Fruit fly (Drosophila melanogaster) whole organism, embryonic: ENCODE results near the gene CG31141.
A peak's percentile ranks its signal among the peaks of the same experiment; 100 is the strongest.

Experiments used
- ATbp ChIP-seq: fragments of 200-800 bp; sonication (Bioruptor generic); optimal IDR thresholded peaks from 2 replicates; lab custom pipeline; 2017; ENCODE audit warnings: missing biosample characterization, mild to moderate bottlenecking, missing genetic modification characterization, missing genetic modification reagents
- Awh ChIP-seq: fragments of 200-800 bp; sonication (Bioruptor generic); IDR thresholded peaks from 2 replicates; pipeline ENCODE4, ENCODE4 v1.3.6; 2022; ENCODE audit warnings: missing biosample characterization, missing genetic modification characterization
- C15 ChIP-seq: fragments of 200-800 bp; sonication (Bioruptor generic); IDR thresholded peaks from 3 replicates; pipeline ENCODE4 v1.3.6; 2022; ENCODE audit warnings: missing biosample characterization, missing genetic modification characterization
- CG10959 ChIP-seq: fragments of 200-800 bp; sonication (Bioruptor generic); IDR thresholded peaks from 2 replicates; pipeline ENCODE4 v1.3.6; 2022; ENCODE audit warnings: missing biosample characterization, missing genetic modification characterization
- CG10979 ChIP-seq: fragments of 200-800 bp; sonication (Bioruptor generic); optimal IDR thresholded peaks from 2 replicates; lab custom pipeline; 2018; ENCODE audit warnings: missing biosample characterization, mild to moderate bottlenecking, missing genetic modification characterization, moderate library complexity
- CG12744 ChIP-seq: fragments of 200-800 bp; sonication (Bioruptor generic); optimal IDR thresholded peaks from 2 replicates; lab custom pipeline; 2016; ENCODE audit warnings: missing biosample characterization, missing genetic modification characterization
- CG12769 ChIP-seq: fragments of 200-800 bp; sonication (Bioruptor generic); optimal IDR thresholded peaks from 2 replicates; lab custom pipeline; 2019; ENCODE audit warnings: missing biosample characterization, mild to moderate bottlenecking, missing genetic modification characterization, moderate library complexity
- CG13775 ChIP-seq: fragments of 200-800 bp; sonication (Bioruptor generic); optimal IDR thresholded peaks from 3 replicates; lab custom pipeline; 2017; ENCODE audit warnings: missing biosample characterization, mild to moderate bottlenecking, missing genetic modification characterization
- CG14710 ChIP-seq: fragments of 200-800 bp; sonication (Bioruptor generic); optimal IDR thresholded peaks from 3 replicates; lab custom pipeline; 2019; ENCODE audit warnings: missing biosample characterization, mild to moderate bottlenecking, missing genetic modification characterization, moderate library complexity
- CG15073 ChIP-seq: fragments of 200-800 bp; sonication (Bioruptor generic); optimal IDR thresholded peaks from 2 replicates; lab custom pipeline; 2016; ENCODE audit warnings: missing biosample characterization, missing genetic modification characterization
- CG15514 ChIP-seq: fragments of 200-800 bp; sonication (Bioruptor generic); optimal IDR thresholded peaks from 3 replicates; lab custom pipeline; 2017; ENCODE audit warnings: missing biosample characterization, missing genetic modification characterization, mild to moderate bottlenecking, moderate library complexity, missing genetic modification reagents
- CG16779 ChIP-seq: fragments of 200-800 bp; sonication (Bioruptor generic); IDR thresholded peaks from 2 replicates; pipeline ENCODE4 v1.3.6; 2022; ENCODE audit warnings: missing biosample characterization, missing genetic modification characterization
- CG17361 ChIP-seq: fragments of 200-800 bp; sonication (Bioruptor generic); IDR thresholded peaks from 3 replicates; pipeline ENCODE4 v1.3.6; 2022; ENCODE audit warnings: missing biosample characterization, missing genetic modification characterization
- CG17612 ChIP-seq: fragments of 200-800 bp; sonication (Bioruptor generic); IDR thresholded peaks from 2 replicates; pipeline ENCODE4 v1.3.6; 2022; ENCODE audit warnings: missing biosample characterization, missing genetic modification characterization
- CG2875 ChIP-seq: fragments of 200-800 bp; sonication (Bioruptor generic); optimal IDR thresholded peaks from 2 replicates; lab custom pipeline; 2017; ENCODE audit warnings: missing biosample characterization, mild to moderate bottlenecking, missing genetic modification characterization, missing genetic modification reagents
- CG3065 ChIP-seq: fragments of 200-800 bp; sonication (Bioruptor generic); optimal IDR thresholded peaks from 2 replicates; lab custom pipeline; 2016; ENCODE audit warnings: missing biosample characterization, missing genetic modification characterization
- CG4282 ChIP-seq: fragments of 200-800 bp; sonication (Bioruptor generic); optimal IDR thresholded peaks from 2 replicates; lab custom pipeline; 2016; ENCODE audit warnings: missing biosample characterization, missing genetic modification characterization
- CG6254 ChIP-seq: fragments of 200-800 bp; sonication (Bioruptor generic); optimal IDR thresholded peaks from 3 replicates; lab custom pipeline; 2017; ENCODE audit warnings: mild to moderate bottlenecking, missing biosample characterization, missing genetic modification reagents, missing genetic modification characterization
- CG7987 ChIP-seq: fragments of 200-800 bp; sonication (Bioruptor generic); optimal IDR thresholded peaks from 2 replicates; lab custom pipeline; 2018; ENCODE audit warnings: missing biosample characterization, mild to moderate bottlenecking, missing genetic modification characterization, moderate library complexity
- CG8359 ChIP-seq: fragments of 200-800 bp; sonication (Bioruptor generic); optimal IDR thresholded peaks from 2 replicates; lab custom pipeline; 2017; ENCODE audit warnings: missing biosample characterization, mild to moderate bottlenecking, missing genetic modification characterization, borderline replicate concordance
- CG8924 ChIP-seq: fragments of 200-800 bp; optimal IDR thresholded peaks from 3 replicates; lab custom pipeline; 2019; ENCODE audit warnings: missing biosample characterization, mild to moderate bottlenecking, missing genetic modification characterization, moderate library complexity
- CG8944 ChIP-seq: fragments of 200-800 bp; sonication (Bioruptor generic); optimal IDR thresholded peaks from 3 replicates; lab custom pipeline; 2016; ENCODE audit warnings: missing biosample characterization, missing genetic modification characterization
- CG9727 ChIP-seq: fragments of 200-800 bp; sonication (Bioruptor generic); optimal IDR thresholded peaks from 3 replicates; lab custom pipeline; 2017; ENCODE audit warnings: missing biosample characterization, mild to moderate bottlenecking, missing genetic modification characterization
- CrebB ChIP-seq: fragments of 200-800 bp; sonication (Bioruptor generic); optimal IDR thresholded peaks from 3 replicates; lab custom pipeline; 2018; ENCODE audit warnings: missing biosample characterization, mild to moderate bottlenecking, missing genetic modification characterization
- Doc3 ChIP-seq: fragments of 200-800 bp; sonication (Bioruptor generic); IDR thresholded peaks from 3 replicates; pipeline ENCODE4 v1.3.6; 2022; ENCODE audit warnings: missing biosample characterization, missing genetic modification characterization; ENCODE audit not compliant: partially characterized antibody
- Fer2 ChIP-seq: fragments of 200-800 bp; sonication (Bioruptor generic); optimal IDR thresholded peaks from 2 replicates; lab custom pipeline; 2018; ENCODE audit warnings: missing biosample characterization, mild to moderate bottlenecking, missing genetic modification characterization, moderate library complexity
- HmgZ ChIP-seq: fragments of 200-800 bp; sonication (Bioruptor generic); optimal IDR thresholded peaks from 2 replicates; lab custom pipeline; 2018; ENCODE audit warnings: missing biosample characterization, mild to moderate bottlenecking, missing genetic modification characterization
- NC2α ChIP-seq: fragments of 200-800 bp; sonication (Bioruptor generic); optimal IDR thresholded peaks from 2 replicates; lab custom pipeline; 2016; ENCODE audit warnings: missing biosample characterization, missing genetic modification characterization
- Vsx1 ChIP-seq: fragments of 200-800 bp; sonication (Bioruptor generic); optimal IDR thresholded peaks from 2 replicates; lab custom pipeline; 2017; ENCODE audit warnings: missing biosample characterization, mild to moderate bottlenecking, missing genetic modification characterization, missing genetic modification reagents
- Xbp1 ChIP-seq: fragments of 200-800 bp; sonication (Bioruptor generic); optimal IDR thresholded peaks from 3 replicates; lab custom pipeline; 2016; ENCODE audit warnings: missing biosample characterization, mild to moderate bottlenecking, missing genetic modification characterization
- aop ChIP-seq: fragments of 200-800 bp; sonication (Bioruptor generic); IDR thresholded peaks from 2 replicates; pipeline ENCODE4 v1.3.6; 2022; ENCODE audit warnings: missing biosample characterization, missing genetic modification characterization
- cad ChIP-seq: fragments of >200 bp; optimal IDR thresholded peaks from 2 replicates; lab custom pipeline; 2017; ENCODE audit warnings: missing biosample characterization, missing genetic modification characterization
- dati ChIP-seq: fragments of 200-800 bp; sonication (Bioruptor generic); IDR thresholded peaks from 2 replicates; pipeline ENCODE4 v1.3.6; 2022; ENCODE audit warnings: missing biosample characterization, missing genetic modification characterization
- dpn ChIP-seq, 2 experiments: fragments of 200-800 bp; sonication (Bioruptor generic); optimal IDR thresholded peaks; 3 replicates each; lab custom pipeline; 2016; ENCODE audit warnings: missing biosample characterization in 2 of 2, missing genetic modification characterization in 2 of 2
- esg ChIP-seq: fragments of 200-800 bp; sonication (Bioruptor generic); conservative IDR thresholded peaks from 2 replicates; pipeline ENCODE4 v1.3.6; 2022; ENCODE audit warnings: missing biosample characterization, missing genetic modification characterization
- gem ChIP-seq: fragments of 200-800 bp; sonication (Bioruptor generic); optimal IDR thresholded peaks from 2 replicates; lab custom pipeline; 2019; ENCODE audit warnings: missing biosample characterization, mild to moderate bottlenecking, missing genetic modification characterization, moderate library complexity
- grn ChIP-seq: fragments of 200-800 bp; sonication (Bioruptor generic); optimal IDR thresholded peaks from 3 replicates; lab custom pipeline; 2017; ENCODE audit warnings: missing biosample characterization, missing genetic modification characterization
- lilli ChIP-seq: fragments of 200-800 bp; sonication (Bioruptor generic); optimal IDR thresholded peaks from 3 replicates; lab custom pipeline; 2016; ENCODE audit warnings: missing biosample characterization, missing genetic modification characterization
- lmd ChIP-seq: fragments of 200-800 bp; sonication (Bioruptor generic); IDR thresholded peaks from 2 replicates; pipeline ENCODE4 v1.3.6; 2022; ENCODE audit warnings: missing biosample characterization, missing genetic modification characterization
- pan ChIP-seq, 4 experiments: fragments of >200 bp in 3 of 4; fragments of 200-800 bp in 1 of 4; sonication (Bioruptor generic) in 1 of 4; optimal IDR thresholded peaks in 3 of 4; IDR thresholded peaks in 1 of 4; 2 replicates each; pipeline versions ENCODE4 v1.3.6 to Lab custom; 2017 to 2022; ENCODE audit warnings: missing biosample characterization in 2 of 4, missing genetic modification characterization in 2 of 4, mixed read lengths in 1 of 4
- pum ChIP-seq: fragments of 200-800 bp; sonication (Bioruptor generic); optimal IDR thresholded peaks from 2 replicates; lab custom pipeline; 2016; ENCODE audit warnings: missing biosample characterization, missing genetic modification characterization
- ranshi ChIP-seq: fragments of 200-800 bp; sonication (Bioruptor generic); IDR thresholded peaks from 2 replicates; pipeline ENCODE4 v1.3.6; 2022; ENCODE audit warnings: missing biosample characterization, missing genetic modification characterization
- ro ChIP-seq: fragments of 200-800 bp; sonication (Bioruptor generic); IDR thresholded peaks from 2 replicates; pipeline ENCODE4 v1.3.6; 2022; ENCODE audit warnings: missing biosample characterization, missing genetic modification characterization
- run ChIP-seq: fragments of 200-800 bp; sonication (Bioruptor generic); optimal IDR thresholded peaks from 3 replicates; lab custom pipeline; 2018; ENCODE audit warnings: missing biosample characterization, mild to moderate bottlenecking, missing genetic modification characterization
- ttk ChIP-seq: fragments of 200-800 bp; sonication (Bioruptor generic); IDR thresholded peaks from 2 replicates; pipeline ENCODE4 v2.1.2; 2022; ENCODE audit warnings: missing biosample characterization, missing genetic modification characterization
- twi ChIP-seq: fragments of 200-800 bp; optimal IDR thresholded peaks from 2 replicates; lab custom pipeline; 2019; ENCODE audit warnings: missing biosample characterization, mild to moderate bottlenecking, missing genetic modification characterization, moderate library complexity
- tx ChIP-seq: fragments of 200-800 bp; sonication (Bioruptor generic); optimal IDR thresholded peaks from 2 replicates; lab custom pipeline; 2016; ENCODE audit warnings: missing biosample characterization, missing genetic modification characterization
- zfh2 ChIP-seq: fragments of 200-800 bp; sonication (Bioruptor generic); optimal IDR thresholded peaks from 2 replicates; lab custom pipeline; 2016; ENCODE audit warnings: missing biosample characterization, missing genetic modification characterization

Gene CG31141

dm6 chr3R:23933684-23934575, 10.8 kb downstream of the CG31141 start, which contains the start of gene CG5854 (continued):
- TF ChIP-seq CG6254 (GFP tag; lab: Kevin White, UChicago): peak; percentile 70
- no peak for TF ChIP-seq CG17612
- peak; percentile 73 for TF ChIP-seq CG17361 (GFP tag; lab: Robert Waterston, UW)
- no peak for TF ChIP-seq Doc3 (GFP tag; lab: Robert Waterston, UW)
- peak; percentile 15 for TF ChIP-seq twi (tag; lab: Kevin White, UChicago)
- peak; percentile 68 for TF ChIP-seq CG15514 (GFP tag; lab: Kevin White, UChicago)
- TF ChIP-seq CG15073: no peak
- peak; percentile 62 for TF ChIP-seq Vsx1
- peak; percentile 64 for TF ChIP-seq tx (GFP tag; lab: Kevin White, UChicago)
- TF ChIP-seq NC2α (GFP tag; lab: Kevin White, UChicago): peak; percentile 68
- peak; percentile 60 for TF ChIP-seq CG4282 (GFP tag; lab: Kevin White, UChicago)
- TF ChIP-seq C15: 0 out of 3 replicates have a peak, but pooled peaks have one; percentile 58
- peak; percentile 32; the same call in 1 of the 2 replicates for TF ChIP-seq ro (GFP tag; lab: Robert Waterston, UW)
- TF ChIP-seq CG8359 (GFP tag; lab: Kevin White, UChicago): no peak
- TF ChIP-seq CG7987 (GFP tag; lab: Kevin White, UChicago): peak; percentile 59
- peak; percentile 50; the same call in 1 of the 2 replicates for TF ChIP-seq aop (GFP tag; lab: Robert Waterston, UW)
- peak; percentile 54 to 85 for TF ChIP-seq dpn (GFP tag; optimal IDR thresholded peaks at IDR 0.05; lab: Kevin White, UChicago)
- peak; percentile 79 for TF ChIP-seq gem (tag; lab: Kevin White, UChicago)
- TF ChIP-seq CrebB (tag; lab: Kevin White, UChicago): no peak
- peak; percentile 77 for TF ChIP-seq lilli (GFP tag; lab: Kevin White, UChicago)
- peak; percentile 49 for TF ChIP-seq ttk (GFP tag; lab: Robert Waterston, UW)
- peak; percentile 73 for TF ChIP-seq CG8944 (GFP tag; lab: Kevin White, UChicago)
- peak; percentile 50 for TF ChIP-seq CG3065
- peak; percentile 64 for TF ChIP-seq pum (GFP tag; lab: Kevin White, UChicago)
- TF ChIP-seq CG9727 (GFP tag; lab: Kevin White, UChicago): peak; percentile 53
- no peak for TF ChIP-seq Fer2 (tag; lab: Kevin White, UChicago)
- peak; percentile 64 for TF ChIP-seq CG13775 (GFP tag; lab: Kevin White, UChicago)
- TF ChIP-seq run (tag; lab: Kevin White, UChicago): peak; percentile 38
- peak; percentile 73 for TF ChIP-seq CG8924
- TF ChIP-seq Xbp1: peak; percentile 79
- peak; percentile 42; the same call in 1 of the 2 replicates for TF ChIP-seq CG10959 (GFP tag; lab: Robert Waterston, UW)
- peak; percentile 55; the same call in 1 of the 2 replicates for TF ChIP-seq dati (GFP tag; lab: Robert Waterston, UW)
- TF ChIP-seq CG10979 (tag; lab: Kevin White, UChicago): peak; percentile 73
- TF ChIP-seq lmd (GFP tag; lab: Robert Waterston, UW): peak; percentile 59
- peak; percentile 27 for TF ChIP-seq CG12744 (GFP tag; lab: Kevin White, UChicago)
- no peak for TF ChIP-seq pan (optimal IDR thresholded peaks at IDR 0.05; lab: Kevin White, UChicago)
- peak in 1 of 2 experiments; percentile 83 for TF ChIP-seq pan (GFP tag; optimal IDR thresholded peaks at IDR 0.05 in 1 of 2, IDR thresholded peaks at IDR 0.05 in 1 of 2)
- peak; percentile 52 for TF ChIP-seq grn (GFP tag; lab: Kevin White, UChicago)
- peak; percentile 70 for TF ChIP-seq esg (GFP tag; lab: Robert Waterston, UW)
- TF ChIP-seq HmgZ (tag; lab: Kevin White, UChicago): peak; percentile 52
- no peak for TF ChIP-seq cad (GFP tag; lab: Kevin White, UChicago)
- TF ChIP-seq ATbp (GFP tag; lab: Kevin White, UChicago): peak; percentile 92
- peak; percentile 92 for TF ChIP-seq Awh (GFP tag; lab: Robert Waterston, UW)
- peak; percentile 78 for TF ChIP-seq CG12769 (tag; lab: Kevin White, UChicago)
- peak; percentile 27 for TF ChIP-seq CG14710 (tag; lab: Kevin White, UChicago)
- TF ChIP-seq zfh2 (GFP tag; lab: Kevin White, UChicago): peak; percentile 17
- TF ChIP-seq CG16779 (GFP tag; lab: Robert Waterston, UW): no peak
- TF ChIP-seq ranshi (GFP tag; lab: Robert Waterston, UW): peak; percentile 75
- peak; percentile 74 for TF ChIP-seq CG2875 (GFP tag; lab: Kevin White, UChicago)
